Fruit fly (Drosophila melanogaster) whole organism, embryonic: ENCODE results near the gene Trf4.

Source experiments
- Blimp-1 ChIP-seq: fragments of 200-800 bp; sonication (Bioruptor generic); optimal IDR thresholded peaks from 3 replicates; lab custom pipeline; 2018; ENCODE audit warnings: missing biosample characterization, missing genetic modification characterization, mild to moderate bottlenecking, moderate library complexity, missing genetic modification reagents
- CG12104 ChIP-seq: fragments of 200-800 bp; sonication (Bioruptor generic); optimal IDR thresholded peaks from 3 replicates; lab custom pipeline; 2016; ENCODE audit warnings: missing biosample characterization, missing genetic modification characterization
- CG1602 ChIP-seq: fragments of 200-800 bp; sonication (Bioruptor generic); optimal IDR thresholded peaks from 3 replicates; lab custom pipeline; 2016; ENCODE audit warnings: missing biosample characterization, missing genetic modification characterization
- CG7556 ChIP-seq: fragments of 200-800 bp; sonication (Bioruptor generic); optimal IDR thresholded peaks from 2 replicates; lab custom pipeline; 2017; ENCODE audit warnings: missing biosample characterization, mild to moderate bottlenecking, missing genetic modification characterization
- Drgx ChIP-seq: fragments of 200-800 bp; sonication (Bioruptor generic); IDR thresholded peaks from 2 replicates; pipeline ENCODE4 v1.3.6; 2022; ENCODE audit warnings: missing biosample characterization, missing genetic modification characterization
- HLHmδ ChIP-seq: fragments of 200-800 bp; sonication (Bioruptor generic); optimal IDR thresholded peaks from 2 replicates; lab custom pipeline; 2018; ENCODE audit warnings: missing biosample characterization, mild to moderate bottlenecking, missing genetic modification characterization, moderate library complexity
- HmgD ChIP-seq: fragments of 200-800 bp; sonication (Bioruptor generic); optimal IDR thresholded peaks from 3 replicates; lab custom pipeline; 2016; ENCODE audit warnings: missing biosample characterization, missing genetic modification characterization
- Mrtf ChIP-seq: fragments of 200-800 bp; sonication (Bioruptor generic); IDR thresholded peaks from 3 replicates; pipeline ENCODE4 v1.3.6; 2022; ENCODE audit warnings: missing biosample characterization, missing genetic modification characterization
- Optix ChIP-seq: fragments of 200-800 bp; sonication (Bioruptor generic); IDR thresholded peaks from 3 replicates; pipeline ENCODE4 v1.3.6; 2022; ENCODE audit warnings: missing biosample characterization, missing genetic modification characterization
- Poxn ChIP-seq: fragments of 200-800 bp; sonication (Bioruptor generic); IDR thresholded peaks from 2 replicates; pipeline ENCODE4 v1.3.6; 2022; ENCODE audit warnings: missing biosample characterization, missing genetic modification characterization
- bowl ChIP-seq: fragments of 200-800 bp; sonication (Bioruptor generic); IDR thresholded peaks from 2 replicates; pipeline ENCODE4 v1.3.6; 2022; ENCODE audit warnings: missing biosample characterization, missing genetic modification characterization
- gce ChIP-seq: fragments of 200-800 bp; sonication (Bioruptor generic); IDR thresholded peaks from 3 replicates; pipeline ENCODE4 v1.3.6; 2022; ENCODE audit warnings: missing biosample characterization, missing genetic modification characterization
- insv ChIP-seq, 2 experiments: fragments of 200-800 bp; sonication (Bioruptor generic); optimal IDR thresholded peaks; 3 replicates each; lab custom pipeline; 2016 to 2018; ENCODE audit warnings: missing biosample characterization in 2 of 2, missing genetic modification characterization in 2 of 2
- so ChIP-seq: fragments of 200-800 bp; sonication (Bioruptor generic); IDR thresholded peaks from 3 replicates; pipeline ENCODE4 v1.3.6; 2022; ENCODE audit warnings: missing biosample characterization, missing genetic modification characterization

DNA sequence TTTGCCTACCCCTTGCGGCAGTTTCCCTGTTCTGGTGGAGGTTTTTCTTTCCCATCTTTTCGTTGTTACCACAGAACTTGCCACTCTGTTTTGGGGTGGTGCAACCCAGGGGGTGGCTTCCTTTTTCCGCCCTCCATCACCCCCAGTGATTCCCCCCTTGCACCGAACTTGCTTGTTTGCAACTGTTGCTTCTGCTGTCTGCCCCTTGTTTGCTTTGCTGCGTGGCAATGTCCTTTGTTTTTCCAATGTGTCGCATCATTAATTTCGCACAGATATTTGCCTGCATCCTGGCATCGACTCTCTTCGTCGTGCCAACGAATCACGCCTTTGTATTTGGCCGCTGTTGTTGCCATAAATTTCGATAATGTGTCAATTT is 27.9 kb upstream of the Trf4 start:
- no peak for TF ChIP-seq Drgx
- no peak for TF ChIP-seq Poxn
- no peak for TF ChIP-seq Mrtf (GFP tag; lab: Robert Waterston, UW)
- no peak for TF ChIP-seq bowl (GFP tag; lab: Robert Waterston, UW)
- no peak for TF ChIP-seq so (GFP tag; lab: Robert Waterston, UW)
- TF ChIP-seq insv (GFP tag; optimal IDR thresholded peaks at IDR 0.05; lab: Kevin White, UChicago), result no peak
- no peak for TF ChIP-seq CG1602
- no peak for TF ChIP-seq CG12104 (GFP tag; lab: Kevin White, UChicago)
- TF ChIP-seq CG7556 (GFP tag; lab: Kevin White, UChicago), result no peak
- no peak for TF ChIP-seq HmgD (GFP tag; lab: Kevin White, UChicago)
- no peak for TF ChIP-seq gce (GFP tag; lab: Robert Waterston, UW)
- TF ChIP-seq HLHmδ (GFP tag; lab: Kevin White, UChicago), result no peak
- no peak for TF ChIP-seq Blimp-1 (GFP tag; lab: Kevin White, UChicago)
- no peak for TF ChIP-seq Optix (GFP tag; lab: Robert Waterston, UW)
